Worm (Caenorhabditis elegans) whole organism, L1 larva: ENCODE measurements around the gene C36E6.8.

Source experiments
- C04F5.9 ChIP-seq: sonication (generic microtip); optimal IDR thresholded peaks from 2 replicates; lab custom pipeline; 2016; ENCODE audit warnings: missing genetic modification characterization, missing compliant biosample characterization
- F16B12.6 ChIP-seq: fragments of 150-350 bp; optimal IDR thresholded peaks from 2 replicates; lab custom pipeline; 2014; ENCODE audit warnings: missing biosample characterization, missing genetic modification characterization
- aha-1 ChIP-seq: fragments of 150-350 bp; optimal IDR thresholded peaks from 2 replicates; lab custom pipeline; 2014; ENCODE audit warnings: missing biosample characterization, missing genetic modification characterization
- alr-1 ChIP-seq: fragments of 200-800 bp; sonication (Bioruptor generic); optimal IDR thresholded peaks from 2 replicates; lab custom pipeline; 2018; ENCODE audit warnings: borderline replicate concordance, mild to moderate bottlenecking, missing genetic modification characterization, missing compliant biosample characterization
- blmp-1 ChIP-seq: fragments of 150-350 bp; optimal IDR thresholded peaks from 2 replicates; lab custom pipeline; 2014; ENCODE audit warnings: missing biosample characterization, missing genetic modification characterization
- ceh-82 ChIP-seq, 3 experiments: fragments of 150-350 bp in 1 of 3; sonication (generic microtip) in 2 of 3; optimal IDR thresholded peaks; 2 replicates each; lab custom pipeline; 2014 to 2017; ENCODE audit warnings: missing biosample characterization in 3 of 3, missing genetic modification characterization in 3 of 3
- ceh-88 ChIP-seq: fragments of 200-800 bp; sonication (Bioruptor generic); IDR thresholded peaks from 2 replicates; pipeline ENCODE4 v1.3.6; 2022; ENCODE audit warnings: missing genetic modification characterization, missing compliant biosample characterization
- efl-1 ChIP-seq, 4 experiments: fragments of 150-350 bp; optimal IDR thresholded peaks in 3 of 4; peaks in 1 of 4; 1 replicate in 1 of 4; 2 replicates in 3 of 4; lab custom pipeline; 2014; ENCODE audit warnings: missing biosample characterization in 2 of 4, missing genetic modification characterization in 2 of 4, missing genetic modification reagents in 2 of 4
- efl-3 ChIP-seq: fragments of 200-800 bp; sonication (Bioruptor generic); optimal IDR thresholded peaks from 2 replicates; lab custom pipeline; 2018; ENCODE audit warnings: mild to moderate bottlenecking, missing genetic modification characterization, missing compliant biosample characterization
- egl-27 ChIP-seq, 2 experiments: fragments of 150-350 bp in 1 of 2; sonication (generic microtip); optimal IDR thresholded peaks; 3 replicates each; lab custom pipeline; 2017 to 2018; ENCODE audit warnings: missing biosample characterization in 2 of 2, missing genetic modification characterization in 2 of 2, missing genetic modification reagents in 2 of 2
- elt-2 ChIP-seq: sonication (generic microtip); optimal IDR thresholded peaks from 2 replicates; lab custom pipeline; 2016; ENCODE audit warnings: missing genetic modification characterization, mild to moderate bottlenecking, inconsistent platforms, missing compliant biosample characterization, missing genetic modification reagents
- elt-3 ChIP-seq, 6 experiments: fragments of 150-350 bp in 1 of 6; sonication (generic microtip); optimal IDR thresholded peaks; 2 replicates each; lab custom pipeline; 2017 to 2018; ENCODE audit warnings: missing biosample characterization in 6 of 6, missing genetic modification characterization in 6 of 6, inconsistent platforms in 1 of 6
- ets-5 ChIP-seq: fragments of 200-800 bp; sonication (Bioruptor generic); IDR thresholded peaks from 2 replicates; pipeline ENCODE4 v1.3.6; 2022; ENCODE audit warnings: missing genetic modification characterization, missing compliant biosample characterization
- fkh-8 ChIP-seq: sonication (generic microtip); optimal IDR thresholded peaks from 2 replicates; lab custom pipeline; 2016; ENCODE audit warnings: mild to moderate bottlenecking, missing genetic modification characterization, missing compliant biosample characterization
- grh-1 ChIP-seq: fragments of 200-800 bp; sonication (Bioruptor generic); IDR thresholded peaks from 2 replicates; pipeline ENCODE4 v1.3.6; 2022; ENCODE audit warnings: missing genetic modification reagents, missing genetic modification characterization, missing compliant biosample characterization
- hpl-2 ChIP-seq: fragments of 150-350 bp; optimal IDR thresholded peaks from 2 replicates; lab custom pipeline; 2014; ENCODE audit warnings: missing biosample characterization, missing genetic modification reagents, missing genetic modification characterization
- irx-1 ChIP-seq: sonication (generic microtip); optimal IDR thresholded peaks from 2 replicates; lab custom pipeline; 2016; ENCODE audit warnings: missing genetic modification characterization, missing compliant biosample characterization
- jun-1 ChIP-seq: fragments of 150-350 bp; optimal IDR thresholded peaks from 2 replicates; lab custom pipeline; 2014; ENCODE audit warnings: missing biosample characterization, missing genetic modification reagents, missing genetic modification characterization
- lin-13 ChIP-seq: fragments of 150-350 bp; optimal IDR thresholded peaks from 2 replicates; lab custom pipeline; 2014; ENCODE audit warnings: missing biosample characterization, missing genetic modification reagents, missing genetic modification characterization
- lin-14 ChIP-seq: fragments of 200-800 bp; sonication (Bioruptor generic); optimal IDR thresholded peaks from 2 replicates; lab custom pipeline; 2018; ENCODE audit warnings: mild to moderate bottlenecking, missing genetic modification characterization, moderate library complexity, missing compliant biosample characterization
- lin-35 ChIP-seq, 2 experiments: fragments of 150-350 bp; optimal IDR thresholded peaks; 2 replicates each; lab custom pipeline; 2014; ENCODE audit warnings: missing biosample characterization in 2 of 2, missing genetic modification characterization in 2 of 2, missing genetic modification reagents in 2 of 2
- lir-3 ChIP-seq: sonication (generic microtip); optimal IDR thresholded peaks from 2 replicates; lab custom pipeline; 2016; ENCODE audit warnings: mild to moderate bottlenecking, missing genetic modification characterization, moderate library complexity, missing compliant biosample characterization; ENCODE audit not compliant: poor library complexity
- lsy-2 ChIP-seq, 2 experiments: fragments of 150-350 bp; optimal IDR thresholded peaks; 2 replicates each; lab custom pipeline; 2014; ENCODE audit warnings: missing biosample characterization in 2 of 2, missing genetic modification characterization in 2 of 2
- mdl-1 ChIP-seq, 2 experiments: fragments of 150-350 bp; optimal IDR thresholded peaks; 2 replicates each; lab custom pipeline; 2014 to 2017; ENCODE audit warnings: missing biosample characterization in 2 of 2, missing genetic modification characterization in 2 of 2, inconsistent platforms in 1 of 2
- mep-1 ChIP-seq: fragments of 150-350 bp; optimal IDR thresholded peaks from 2 replicates; lab custom pipeline; 2014; ENCODE audit warnings: missing biosample characterization, missing genetic modification characterization
- nhr-20 ChIP-seq: sonication (generic microtip); optimal IDR thresholded peaks from 2 replicates; lab custom pipeline; 2016; ENCODE audit warnings: mild to moderate bottlenecking, missing genetic modification characterization, missing compliant biosample characterization
- nhr-237 ChIP-seq: fragments of 150-350 bp; optimal IDR thresholded peaks from 2 replicates; lab custom pipeline; 2014; ENCODE audit warnings: missing biosample characterization, missing genetic modification characterization
- nhr-71 ChIP-seq: sonication (generic microtip); optimal IDR thresholded peaks from 2 replicates; lab custom pipeline; 2016; ENCODE audit warnings: mild to moderate bottlenecking, missing genetic modification characterization, moderate library complexity, missing compliant biosample characterization
- nhr-85 ChIP-seq: sonication (generic microtip); peaks from one replicate; lab custom pipeline; 2016; ENCODE audit warnings: missing genetic modification characterization, inconsistent platforms, missing compliant biosample characterization
- nhr-90 ChIP-seq: sonication (generic microtip); optimal IDR thresholded peaks from 2 replicates; lab custom pipeline; 2016; ENCODE audit warnings: mild to moderate bottlenecking, missing genetic modification characterization, missing compliant biosample characterization; ENCODE audit not compliant: poor library complexity
- pax-3 ChIP-seq: fragments of 200-800 bp; sonication (Bioruptor generic); optimal IDR thresholded peaks from 2 replicates; lab custom pipeline; 2018; ENCODE audit warnings: mild to moderate bottlenecking, missing genetic modification characterization, moderate library complexity, missing compliant biosample characterization
- pqm-1 ChIP-seq: sonication (generic microtip); optimal IDR thresholded peaks from 3 replicates; lab custom pipeline; 2017; ENCODE audit warnings: missing biosample characterization, missing genetic modification characterization
- rnt-1 ChIP-seq: sonication (generic microtip); optimal IDR thresholded peaks from 2 replicates; lab custom pipeline; 2016; ENCODE audit warnings: mild to moderate bottlenecking, missing genetic modification characterization, moderate library complexity, missing compliant biosample characterization
- skn-1 ChIP-seq: fragments of 150-350 bp; optimal IDR thresholded peaks from 2 replicates; lab custom pipeline; 2014; ENCODE audit warnings: missing biosample characterization, missing genetic modification characterization
- snpc-4 ChIP-seq: fragments of 150-350 bp; optimal IDR thresholded peaks from 2 replicates; lab custom pipeline; 2014; ENCODE audit warnings: missing biosample characterization, missing genetic modification characterization
- snu-23 ChIP-seq: sonication (generic microtip); optimal IDR thresholded peaks from 2 replicates; lab custom pipeline; 2016; ENCODE audit warnings: missing genetic modification characterization, missing compliant biosample characterization
- sox-4 ChIP-seq: sonication (generic microtip); optimal IDR thresholded peaks from 2 replicates; lab custom pipeline; 2016; ENCODE audit warnings: missing genetic modification characterization, missing compliant biosample characterization
- sptf-1 ChIP-seq: fragments of 150-350 bp; optimal IDR thresholded peaks from 2 replicates; lab custom pipeline; 2014; ENCODE audit warnings: missing biosample characterization, missing genetic modification characterization
- sup-37 ChIP-seq: fragments of 200-800 bp; sonication (Bioruptor generic); optimal IDR thresholded peaks from 2 replicates; lab custom pipeline; 2018; ENCODE audit warnings: mild to moderate bottlenecking, missing genetic modification characterization, missing compliant biosample characterization
- unc-30 ChIP-seq: sonication (generic microtip); optimal IDR thresholded peaks from 2 replicates; lab custom pipeline; 2017; ENCODE audit warnings: missing biosample characterization, missing genetic modification characterization
- unc-98 ChIP-seq: fragments of 200-800 bp; sonication (Bioruptor generic); IDR thresholded peaks from 2 replicates; pipeline ENCODE4 v1.3.6; 2022; ENCODE audit warnings: missing genetic modification characterization, missing compliant biosample characterization
- vab-15 ChIP-seq: sonication (generic microtip); optimal IDR thresholded peaks from 2 replicates; lab custom pipeline; 2017; ENCODE audit warnings: missing genotype, mild to moderate bottlenecking, missing genetic modification characterization, missing compliant biosample characterization
- xbp-1 ChIP-seq: sonication (generic microtip); optimal IDR thresholded peaks from 2 replicates; lab custom pipeline; 2016; ENCODE audit warnings: missing genetic modification characterization, missing compliant biosample characterization
- zip-4 ChIP-seq: fragments of 200-800 bp; sonication (Bioruptor generic); optimal IDR thresholded peaks from 2 replicates; lab custom pipeline; 2018; ENCODE audit warnings: mild to moderate bottlenecking, missing genetic modification characterization, moderate library complexity, missing compliant biosample characterization
- ztf-11 ChIP-seq, 2 experiments: sonication (generic microtip); optimal IDR thresholded peaks; 2 replicates each; lab custom pipeline; 2016 to 2017; ENCODE audit warnings: missing genetic modification characterization in 2 of 2, missing biosample characterization in 1 of 2, missing compliant biosample characterization in 1 of 2
- ztf-4 ChIP-seq: fragments of 150-350 bp; optimal IDR thresholded peaks from 2 replicates; lab custom pipeline; 2014; ENCODE audit warnings: missing biosample characterization, missing genetic modification characterization

C36E6.8 gene

DNA sequence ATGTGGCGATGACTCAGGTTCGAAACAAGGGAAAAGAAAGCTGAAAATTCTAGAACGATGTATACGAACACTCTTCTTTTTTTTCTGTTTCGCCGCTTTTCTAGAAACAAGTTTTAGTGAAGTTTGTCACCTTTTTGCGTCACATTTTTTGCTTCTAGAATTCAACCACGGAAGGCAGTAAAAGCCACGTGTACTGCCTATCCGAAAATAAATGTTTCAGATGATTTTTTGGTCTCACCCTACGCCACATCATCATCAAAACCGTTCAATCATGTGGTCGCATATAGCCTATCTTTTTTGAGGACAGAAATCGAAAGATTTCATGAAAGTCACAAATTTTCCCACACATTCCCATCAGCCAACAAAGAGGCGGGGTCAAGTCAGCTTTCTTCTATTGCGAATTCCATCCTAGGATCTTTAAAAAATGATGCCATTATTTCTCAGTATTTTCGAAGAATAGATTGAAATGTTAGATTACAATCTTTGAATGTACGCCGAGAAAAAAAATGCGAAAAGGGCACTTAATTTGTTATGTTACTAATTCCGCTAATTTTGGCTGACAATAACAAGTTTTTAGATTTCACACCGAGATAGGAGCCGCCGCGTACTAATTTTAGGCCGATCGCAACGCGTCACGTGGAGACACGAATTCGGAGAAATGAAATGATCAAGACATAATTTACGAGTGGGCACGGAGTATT is 14.4 kb upstream of the C36E6.8 start:
- no peak for TF ChIP-seq ztf-11 (tag; optimal IDR thresholded peaks at IDR 0.05; lab: Kevin White, UChicago)
- TF ChIP-seq lin-14 (GFP tag; lab: Kevin White, UChicago): peak; percentile 46
- peak in 1 of 2 experiments; percentile 67 for TF ChIP-seq mdl-1 (tag; optimal IDR thresholded peaks at IDR 0.05; lab: Kevin White, UChicago)
- TF ChIP-seq lin-13: peak; percentile 4
- peak in 1 of 2 experiments; percentile 2 for TF ChIP-seq lsy-2 (tag; optimal IDR thresholded peaks at IDR 0.05; lab: Kevin White, UChicago)
- peak; percentile 92 for TF ChIP-seq nhr-85
- TF ChIP-seq sox-4 (tag; lab: Kevin White, UChicago): no peak
- TF ChIP-seq grh-1 (GFP tag; lab: Robert Waterston, UW): 0 out of 2 replicates have a peak, but pooled peaks have one; percentile 26
- TF ChIP-seq sptf-1: no peak
- peak; percentile 55 for TF ChIP-seq irx-1 (tag; lab: Kevin White, UChicago)
- TF ChIP-seq sup-37 (GFP tag; lab: Kevin White, UChicago): no peak
- peak; percentile 29 for TF ChIP-seq blmp-1 (tag; lab: Kevin White, UChicago)
- peak; percentile 1 for TF ChIP-seq lir-3 (tag; lab: Kevin White, UChicago)
- no peak for TF ChIP-seq efl-1 (optimal IDR thresholded peaks at IDR 0.05; lab: Kevin White, UChicago)
- peak in 1 of 2 experiments; percentile 91 for TF ChIP-seq efl-1 (GFP tag; optimal IDR thresholded peaks at IDR 0.05 in 1 of 2; lab: Kevin White, UChicago)
- peak; percentile 13 for TF ChIP-seq snu-23 (GFP tag; lab: Kevin White, UChicago)
- TF ChIP-seq nhr-237 (tag; lab: Kevin White, UChicago): no peak
- TF ChIP-seq rnt-1 (tag; lab: Kevin White, UChicago): peak; percentile 6
- TF ChIP-seq nhr-71 (tag; lab: Kevin White, UChicago): peak; percentile 55
- TF ChIP-seq efl-3 (GFP tag; lab: Kevin White, UChicago): no peak
- peak in 1 of 6 experiments; percentile 35 for TF ChIP-seq elt-3 (tag; optimal IDR thresholded peaks at IDR 0.05; lab: Kevin White, UChicago)
- TF ChIP-seq zip-4 (GFP tag; lab: Kevin White, UChicago): no peak
- TF ChIP-seq nhr-20 (tag; lab: Kevin White, UChicago): peak; percentile 67
- peak; percentile 23 for TF ChIP-seq nhr-90 (tag; lab: Kevin White, UChicago)
- peak in 1 of 2 experiments; percentile 37 for TF ChIP-seq lin-35 (GFP tag; optimal IDR thresholded peaks at IDR 0.05; lab: Kevin White, UChicago)

- TF ChIP-seq pqm-1 (tag; lab: Kevin White, UChicago) (no peak), fkh-8 (no peak)
- TF ChIP-seq, all 84 proteins: peak for 0
Observed at ce11 chrX:17424595-17424913, 13.9 kb upstream of the C36E6.8 start.

ce11 chrX:17426712-17427111 is 11.8 kb upstream of the C36E6.8 start:
- TF ChIP-seq unc-98 (GFP tag; lab: Robert Waterston, UW) (no peak), skn-1 (tag; lab: Kevin White, UChicago) (no peak), fkh-8 (no peak), unc-30 (tag; lab: Kevin White, UChicago) (no peak), grh-1 (GFP tag; lab: Robert Waterston, UW) (peak; percentile 63), vab-15 (tag; lab: Kevin White, UChicago) (no peak), snu-23 (GFP tag; lab: Kevin White, UChicago) (peak; percentile 18), ceh-88 (GFP tag; lab: Robert Waterston, UW) (no peak), alr-1 (tag; lab: Kevin White, UChicago) (no peak), mep-1 (no peak), egl-27 (tag; optimal IDR thresholded peaks at IDR 0.05; lab: Kevin White, UChicago) (no peak), lir-3 (tag; lab: Kevin White, UChicago) (no peak), aha-1 (tag; lab: Kevin White, UChicago) (no peak), ztf-4 (tag; lab: Kevin White, UChicago) (no peak), hpl-2 (GFP tag; lab: Kevin White, UChicago) (no peak), irx-1 (tag; lab: Kevin White, UChicago) (no peak), ets-5 (GFP tag; lab: Robert Waterston, UW) (no peak), blmp-1 (tag; lab: Kevin White, UChicago) (no peak), F16B12.6 (no peak), xbp-1 (tag; lab: Kevin White, UChicago) (no peak), nhr-237 (tag; lab: Kevin White, UChicago) (no peak), C04F5.9 (tag; lab: Kevin White, UChicago) (no peak), elt-2 (tag; lab: Kevin White, UChicago) (no peak), ceh-82 (tag; optimal IDR thresholded peaks at IDR 0.05; lab: Kevin White, UChicago) (no peak), nhr-71 (tag; lab: Kevin White, UChicago) (peak; percentile 50), snpc-4 (tag; lab: Kevin White, UChicago) (no peak), jun-1 (no peak), elt-3 (tag; optimal IDR thresholded peaks at IDR 0.05; lab: Kevin White, UChicago) (peak in 1 of 6 experiments; percentile 11), rnt-1 (tag; lab: Kevin White, UChicago) (no peak), sox-4 (tag; lab: Kevin White, UChicago) (no peak), pax-3 (tag; lab: Kevin White, UChicago) (no peak)
